Worm (Caenorhabditis elegans) whole organism, L3 larva: ENCODE data around the gene C06B3.16.

Experiments
- ZK546.5 ChIP-seq: sonication (generic microtip); optimal IDR thresholded peaks from 2 replicates; lab custom pipeline; 2017; ENCODE audit warnings: missing biosample characterization, missing genetic modification characterization
- ama-1 ChIP-seq: fragments of 150-350 bp; optimal IDR thresholded peaks from 2 replicates; lab custom pipeline; 2018
- ceh-28 ChIP-seq: fragments of 150-350 bp; optimal IDR thresholded peaks from 2 replicates; lab custom pipeline; 2014; ENCODE audit warnings: missing biosample characterization, missing genetic modification reagents, missing genetic modification characterization
- ceh-82 ChIP-seq: fragments of 150-350 bp; optimal IDR thresholded peaks from 2 replicates; lab custom pipeline; 2014; ENCODE audit warnings: missing biosample characterization, missing genetic modification characterization
- ceh-9 ChIP-seq: sonication (generic microtip); optimal IDR thresholded peaks from 2 replicates; lab custom pipeline; 2018; ENCODE audit warnings: missing biosample characterization, missing genetic modification characterization
- daf-12 ChIP-seq: fragments of 150-350 bp; optimal IDR thresholded peaks from 2 replicates; lab custom pipeline; 2014; ENCODE audit warnings: missing biosample characterization, missing genetic modification reagents, missing genetic modification characterization
- egl-27 ChIP-seq: sonication (generic microtip); optimal IDR thresholded peaks from 4 replicates; lab custom pipeline; 2017; ENCODE audit warnings: missing biosample characterization, missing genetic modification reagents, missing genetic modification characterization
- elt-1 ChIP-seq: fragments of 150-350 bp; optimal IDR thresholded peaks from 2 replicates; lab custom pipeline; 2014; ENCODE audit warnings: missing biosample characterization, missing genetic modification characterization
- elt-2 ChIP-seq: sonication (generic microtip); optimal IDR thresholded peaks from 2 replicates; lab custom pipeline; 2016; ENCODE audit warnings: missing genetic modification reagents, mild to moderate bottlenecking, missing genetic modification characterization, missing compliant biosample characterization
- elt-3 ChIP-seq, 3 experiments: fragments of 150-350 bp in 1 of 3; sonication (generic microtip) in 2 of 3; optimal IDR thresholded peaks; 2 replicates in 2 of 3; 4 replicates in 1 of 3; lab custom pipeline; 2014 to 2017; ENCODE audit warnings: missing biosample characterization in 3 of 3, missing genetic modification characterization in 3 of 3
- fkh-10 ChIP-seq: sonication (generic microtip); optimal IDR thresholded peaks from 2 replicates; lab custom pipeline; 2017; ENCODE audit warnings: missing biosample characterization, missing genetic modification reagents, missing genetic modification characterization
- fkh-2 ChIP-seq: fragments of 150-350 bp; optimal IDR thresholded peaks from 2 replicates; lab custom pipeline; 2014; ENCODE audit warnings: missing biosample characterization, missing genetic modification reagents, missing genetic modification characterization
- hmg-11 ChIP-seq: sonication (generic microtip); optimal IDR thresholded peaks from 2 replicates; lab custom pipeline; 2016; ENCODE audit warnings: missing genetic modification characterization, missing compliant biosample characterization
- jun-1 ChIP-seq: fragments of 150-350 bp; optimal IDR thresholded peaks from 2 replicates; lab custom pipeline; 2014; ENCODE audit warnings: missing biosample characterization, missing genetic modification reagents, missing genetic modification characterization
- lin-15B ChIP-seq: fragments of 150-350 bp; optimal IDR thresholded peaks from 2 replicates; lab custom pipeline; 2014; ENCODE audit warnings: missing biosample characterization, missing genetic modification characterization
- lin-39 ChIP-seq: fragments of 150-350 bp; optimal IDR thresholded peaks from 2 replicates; lab custom pipeline; 2018; ENCODE audit warnings: missing biosample characterization, missing genetic modification reagents, missing genetic modification characterization
- nfya-1 ChIP-seq: sonication (generic microtip); optimal IDR thresholded peaks from 2 replicates; lab custom pipeline; 2017; ENCODE audit warnings: missing genetic modification characterization, mild to moderate bottlenecking, missing compliant biosample characterization, antibody characterized with exemption, moderate library complexity; ENCODE audit not compliant: insufficient read depth
- nhr-11 ChIP-seq: fragments of 150-350 bp; optimal IDR thresholded peaks from 2 replicates; lab custom pipeline; 2014; ENCODE audit warnings: missing biosample characterization, missing genetic modification characterization
- nhr-12 ChIP-seq: fragments of 150-350 bp; optimal IDR thresholded peaks from 2 replicates; lab custom pipeline; 2014; ENCODE audit warnings: missing biosample characterization, missing genetic modification characterization
- nhr-23 ChIP-seq: fragments of 150-350 bp; optimal IDR thresholded peaks from 2 replicates; lab custom pipeline; 2014; ENCODE audit warnings: missing biosample characterization, missing genetic modification reagents, missing genetic modification characterization
- nhr-25 ChIP-seq: sonication (generic microtip); optimal IDR thresholded peaks from 2 replicates; lab custom pipeline; 2017; ENCODE audit warnings: missing biosample characterization, missing genetic modification characterization
- nhr-28 ChIP-seq: fragments of 150-350 bp; optimal IDR thresholded peaks from 2 replicates; lab custom pipeline; 2014; ENCODE audit warnings: missing biosample characterization, missing genetic modification characterization
- nhr-43 ChIP-seq: sonication (generic microtip); optimal IDR thresholded peaks from 2 replicates; lab custom pipeline; 2016; ENCODE audit warnings: mild to moderate bottlenecking, missing genetic modification characterization, missing compliant biosample characterization; ENCODE audit not compliant: poor library complexity, severe bottlenecking
- nhr-67 ChIP-seq: fragments of 150-350 bp; optimal IDR thresholded peaks from 2 replicates; lab custom pipeline; 2014; ENCODE audit warnings: missing biosample characterization, missing genetic modification characterization
- nhr-76 ChIP-seq: fragments of 150-350 bp; sonication (generic microtip); optimal IDR thresholded peaks from 5 replicates; lab custom pipeline; 2014; ENCODE audit warnings: missing biosample characterization, missing genetic modification characterization
- pqm-1 ChIP-seq: fragments of 150-350 bp; optimal IDR thresholded peaks from 2 replicates; lab custom pipeline; 2017; ENCODE audit warnings: missing biosample characterization, missing genetic modification characterization, inconsistent platforms
- skn-1 ChIP-seq: fragments of 150-350 bp; optimal IDR thresholded peaks from 2 replicates; lab custom pipeline; 2014; ENCODE audit warnings: missing biosample characterization, missing genetic modification characterization
- unc-62 ChIP-seq: fragments of 150-350 bp; sonication (generic microtip); optimal IDR thresholded peaks from 4 replicates; lab custom pipeline; 2014; ENCODE audit warnings: missing biosample characterization, missing genetic modification reagents, missing genetic modification characterization
- zag-1 ChIP-seq: fragments of 150-350 bp; optimal IDR thresholded peaks from 2 replicates; lab custom pipeline; 2014; ENCODE audit warnings: missing biosample characterization, missing genetic modification characterization

Gene C06B3.16

DNA sequence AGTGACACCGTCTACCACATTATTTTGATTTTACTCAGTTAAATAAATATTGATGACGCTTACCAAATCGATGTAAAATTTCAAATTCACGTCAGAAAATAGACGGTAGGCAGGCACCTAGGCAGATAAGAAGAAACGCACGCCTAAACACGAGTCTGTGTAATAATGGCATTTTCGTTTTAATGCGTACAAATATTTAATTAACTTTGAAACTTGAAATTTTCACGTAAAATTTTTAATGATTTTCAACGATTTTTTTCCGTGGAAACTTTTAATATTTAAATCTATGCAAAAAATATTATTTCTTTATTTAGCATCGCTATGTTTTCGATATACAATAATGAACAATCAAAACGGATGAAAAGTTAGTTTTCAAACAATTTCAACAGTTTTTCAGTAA is at the start of gene C06B3.16:
Gene C06B3.16 (plus strand): TSS at position 301 of the 400 bp plus-strand sequence.
- TF ChIP-seq elt-1, result no peak
- TF ChIP-seq nhr-28 (tag; lab: Kevin White, UChicago), result no peak
- TF ChIP-seq ceh-82, result no peak
- TF ChIP-seq skn-1 (tag; lab: Kevin White, UChicago), result no peak
- TF ChIP-seq egl-27 (tag; lab: Kevin White, UChicago), result no peak
- TF ChIP-seq daf-12 (tag; lab: Kevin White, UChicago), result no peak

ce11 chrV:13887358-13887757 is 44.0 kb upstream of the C06B3.16 start, which contains the start of gene srsx-19:
srsx-19 (plus strand) TSS chrV:13887658.
- TF ChIP-seq ceh-9 (tag; lab: Kevin White, UChicago) (no peak), nhr-67 (tag; lab: Kevin White, UChicago) (no peak)

DNA sequence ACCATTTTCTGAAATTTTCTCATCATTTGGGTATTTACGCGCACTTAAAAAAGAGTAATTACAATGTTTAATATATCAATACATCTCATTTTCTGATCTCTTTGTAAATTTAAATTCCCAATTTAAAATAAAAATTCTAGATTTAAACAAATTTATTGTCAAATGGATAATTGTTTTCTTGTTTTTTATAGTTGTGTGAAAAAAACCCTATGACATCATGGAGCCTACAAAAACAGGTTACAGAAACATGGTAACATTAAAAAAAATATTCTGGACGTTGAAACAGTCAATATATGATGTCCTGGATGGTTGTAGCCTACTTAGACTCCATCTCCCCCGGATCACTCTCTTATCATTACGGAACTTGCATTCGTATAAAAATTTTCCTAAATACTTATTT is 41.8 kb upstream of the C06B3.16 start, which contains the start of gene spp-12:
Gene spp-12 (plus strand): TSS at position 301 of the 400 bp plus-strand sequence.
- TF ChIP-seq jun-1 (tag; lab: Kevin White, UChicago) (no peak), nhr-76 (tag; lab: Kevin White, UChicago) (no peak), lin-15B (no peak), fkh-10 (no peak), ceh-82 (no peak), nfya-1 (no peak), nhr-12 (tag; lab: Kevin White, UChicago) (no peak), unc-62 (GFP tag; lab: Kevin White, UChicago) (no peak), ceh-9 (tag; lab: Kevin White, UChicago) (no peak), nhr-67 (tag; lab: Kevin White, UChicago) (no peak)

DNA sequence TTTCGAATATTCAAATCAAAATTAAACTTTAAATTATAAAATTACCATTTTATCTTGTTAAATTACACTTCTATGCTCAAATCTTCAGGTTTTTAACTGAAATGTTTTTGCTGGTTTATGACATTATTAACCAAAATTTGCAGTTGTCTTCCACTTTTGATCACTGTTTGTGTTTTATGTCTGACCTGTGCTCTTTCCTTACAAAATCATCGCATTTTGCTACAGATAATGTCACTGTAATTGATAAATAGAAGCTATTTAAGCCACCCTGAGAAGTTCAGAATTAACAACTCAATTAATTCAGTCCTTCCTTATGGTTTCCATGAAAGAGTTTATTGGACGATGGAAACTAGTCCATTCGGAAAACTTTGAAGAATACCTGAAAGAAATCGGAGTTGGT is 40.9 kb upstream of the C06B3.16 start, which contains the start of gene lbp-8:
Gene lbp-8 (plus strand): TSS at position 301 of the 400 bp plus-strand sequence.
- TF ChIP-seq fkh-10 (no peak), nhr-11 (no peak), nhr-23 (no peak), ZK546.5 (no peak)

- no peak for TF ChIP-seq fkh-2 (tag; lab: Kevin White, UChicago)
- peak; percentile 47 for TF ChIP-seq elt-2 (tag; lab: Kevin White, UChicago)
- TF ChIP-seq nhr-67 (tag; lab: Kevin White, UChicago), result no peak
- TF ChIP-seq zag-1 (tag; lab: Kevin White, UChicago), result no peak
- TF ChIP-seq pqm-1, result peak; percentile 80
- no peak for TF ChIP-seq ceh-28 (tag; lab: Kevin White, UChicago)
Measured at ce11 chrV:13891489-13891888, 39.8 kb upstream of the C06B3.16 start.

- peak; percentile 0 to 46 (median 14) for TF ChIP-seq elt-3 (tag; optimal IDR thresholded peaks at IDR 0.05; lab: Kevin White, UChicago)
- peak; percentile 71 for TF ChIP-seq nhr-43 (tag; lab: Kevin White, UChicago)
- TF ChIP-seq hmg-11 (tag; lab: Kevin White, UChicago), result peak; percentile 3
- TF ChIP-seq nhr-12 (tag; lab: Kevin White, UChicago), result no peak
- peak; percentile 54 for TF ChIP-seq lin-15B
- TF ChIP-seq fkh-10, result no peak
- peak; percentile 18 for TF ChIP-seq nfya-1
- no peak for TF ChIP-seq ceh-28 (tag; lab: Kevin White, UChicago)
- peak; percentile 56 for TF ChIP-seq jun-1 (tag; lab: Kevin White, UChicago)
- TF ChIP-seq nhr-25, result peak; percentile 48
- peak; percentile 18 for TF ChIP-seq pqm-1
- TF ChIP-seq zag-1 (tag; lab: Kevin White, UChicago), result no peak
- no peak for TF ChIP-seq nhr-11
- no peak for TF ChIP-seq ama-1 (lab: Kevin White, UChicago)
- no peak for TF ChIP-seq nhr-28 (tag; lab: Kevin White, UChicago)
- TF ChIP-seq fkh-2 (tag; lab: Kevin White, UChicago), result no peak
- peak; percentile 53 for TF ChIP-seq nhr-23
- TF ChIP-seq lin-39, result no peak
- TF ChIP-seq elt-2 (tag; lab: Kevin White, UChicago), result peak; percentile 92
Measured at ce11 chrV:13892457-13893375, 38.6 kb upstream of the C06B3.16 start, which contains the start of gene sptl-3. sptl-3 (plus strand) TSS chrV:13893325.
